Worm (Caenorhabditis elegans): ENCODE data around the gene H01M10.2.

The H01M10.2 gene

ce11 chrX:2598833-2599279, 13.3 kb upstream of the H01M10.2 start (continued):
- TF ChIP-seq Y79H2A.3 (GFP tag; conservative IDR thresholded peaks at IDR 0.05) (no peak), madf-10 (tag; optimal IDR thresholded peaks at IDR 0.05) (peak; percentile 35), B0336.3 (GFP tag; IDR thresholded peaks at IDR 0.05) (no peak), nfya-2 (GFP tag; IDR thresholded peaks at IDR 0.05) (no peak), F57A8.1 (GFP tag; optimal IDR thresholded peaks at IDR 0.05) (no peak), attf-6 (GFP tag; IDR thresholded peaks at IDR 0.05) (no peak), cebp-2 (GFP tag; IDR thresholded peaks at IDR 0.05) (no peak), snpc-3.4 (tag; optimal IDR thresholded peaks at IDR 0.05) (no peak), snpc-4 (GFP tag; optimal IDR thresholded peaks at IDR 0.05) (no peak), snpc-4 (tag; optimal IDR thresholded peaks at IDR 0.05) (peak in 1 of 4 experiments; percentile 25), ztf-18 (tag; optimal IDR thresholded peaks at IDR 0.05) (no peak), B0019.2 (GFP tag; conservative IDR thresholded peaks at IDR 0.05) (no peak), dpl-1 (GFP tag; optimal IDR thresholded peaks at IDR 0.05) (no peak), athp-1 (tag; optimal IDR thresholded peaks at IDR 0.05) (no peak), Y56A3A.18 (GFP tag; IDR thresholded peaks at IDR 0.05) (no peak), snpc-1.3 (tag; optimal IDR thresholded peaks at IDR 0.05; ENCODE audit: insufficient read depth) (no peak), repo-1 (tag; optimal IDR thresholded peaks at IDR 0.05) (no peak), ztf-26 (tag; optimal IDR thresholded peaks at IDR 0.05) (no peak), D2030.7 (GFP tag; IDR thresholded peaks at IDR 0.05) (no peak), let-526 (GFP tag; IDR thresholded peaks at IDR 0.05) (0 out of 2 replicates have a peak, but pooled peaks have one; percentile 5), lin-35 (GFP tag; optimal IDR thresholded peaks at IDR 0.05) (peak in 1 of 3 experiments; percentile 5), F49E8.2 (tag; optimal IDR thresholded peaks at IDR 0.05; ENCODE audit: insufficient read depth) (no peak), mes-4 (tag; optimal IDR thresholded peaks at IDR 0.05) (no peak), nhr-90 (tag; optimal IDR thresholded peaks at IDR 0.05) (no peak), B0035.1 (tag; optimal IDR thresholded peaks at IDR 0.05) (no peak), F10E7.11 (tag; optimal IDR thresholded peaks at IDR 0.05) (no peak), ztf-6 (GFP tag; IDR thresholded peaks at IDR 0.05) (no peak), Y53G8AR.9 (GFP tag; conservative IDR thresholded peaks at IDR 0.05) (no peak), nfyb-1 (GFP tag; IDR thresholded peaks at IDR 0.05) (peak; percentile 67; the same call in 1 of the 2 replicates), zfh-2 (GFP tag; conservative IDR thresholded peaks at IDR 0.05) (peak; percentile 95), akir-1 (GFP tag; optimal IDR thresholded peaks at IDR 0.05) (no peak), ceh-58 (GFP tag; IDR thresholded peaks at IDR 0.05) (no peak), tbp1 (GFP tag; optimal IDR thresholded peaks at IDR 0.05) (no peak), ccch-3 (GFP tag; optimal IDR thresholded peaks at IDR 0.05) (no peak), lin-54 (GFP tag; optimal IDR thresholded peaks at IDR 0.05) (no peak), nhr-179 (tag; optimal IDR thresholded peaks at IDR 0.05) (no peak), nhr-27 (tag; optimal IDR thresholded peaks at IDR 0.05) (no peak), fkh-3 (tag; optimal IDR thresholded peaks at IDR 0.05) (no peak), gei-17 (GFP tag; optimal IDR thresholded peaks at IDR 0.05) (peak; percentile 27), K12H6.12 (tag; optimal IDR thresholded peaks at IDR 0.05) (peak; percentile 81), rpc-1 (optimal IDR thresholded peaks at IDR 0.05) (no peak), rpc-1 (tag; optimal IDR thresholded peaks at IDR 0.05) (no peak), unc-62 (GFP tag; optimal IDR thresholded peaks at IDR 0.05) (no peak), unc-130 (GFP tag; optimal IDR thresholded peaks at IDR 0.05) (no peak), F52B5.7 (tag; optimal IDR thresholded peaks at IDR 0.05) (no peak), F23B12.7 (tag; optimal IDR thresholded peaks at IDR 0.05; ENCODE audit: insufficient read depth) (no peak), bed-2 (GFP tag; IDR thresholded peaks at IDR 0.05) (no peak), him-1 (tag; optimal IDR thresholded peaks at IDR 0.05) (no peak), nfya-1 (tag; optimal IDR thresholded peaks at IDR 0.05; ENCODE audit: borderline replicate concordance, insufficient read depth) (no peak), sptf-2 (GFP tag; optimal IDR thresholded peaks at IDR 0.05) (no peak)
